Fruit fly (Drosophila melanogaster): ENCODE measurements around the gene CG7546.

CG7546 gene

dm6 chr3L:7471259-7471658 lies 39.5 kb upstream of the CG7546 start, which contains the start of gene CG8541:
CG8541 (plus strand) TSS chr3L:7471559.
- TF ChIP-seq Hr78 (GFP tag; optimal IDR thresholded peaks at IDR 0.05) (no peak), GATAd (GFP tag; optimal IDR thresholded peaks at IDR 0.05) (no peak), usp (GFP tag; optimal IDR thresholded peaks at IDR 0.05) (no peak), Hnf4 (GFP tag; optimal IDR thresholded peaks at IDR 0.05) (no peak), tai (GFP tag; optimal IDR thresholded peaks at IDR 0.05) (no peak), jim (GFP tag; optimal IDR thresholded peaks at IDR 0.05) (no peak), HLH106 (tag; optimal IDR thresholded peaks at IDR 0.05) (no peak), sv (GFP tag; optimal IDR thresholded peaks at IDR 0.05) (no peak), ey (GFP tag; optimal IDR thresholded peaks at IDR 0.05) (no peak), dl (GFP tag; optimal IDR thresholded peaks at IDR 0.05; ENCODE audit: insufficient read depth in 1 of 2, partially characterized antibody in 2 of 2) (no peak), CrebA (GFP tag; optimal IDR thresholded peaks at IDR 0.05; ENCODE audit: borderline replicate concordance) (no peak), psq (GFP tag; optimal IDR thresholded peaks at IDR 0.05) (no peak), brk (GFP tag; optimal IDR thresholded peaks at IDR 0.05) (no peak), Jra (GFP tag; optimal IDR thresholded peaks at IDR 0.05) (no peak), rgr (GFP tag; optimal IDR thresholded peaks at IDR 0.05) (no peak), Dif (GFP tag; optimal IDR thresholded peaks at IDR 0.05; ENCODE audit: partially characterized antibody) (no peak), fru (GFP tag; optimal IDR thresholded peaks at IDR 0.05) (no peak), pan (optimal IDR thresholded peaks at IDR 0.05) (no peak)

dm6 chr3L:7475270-7475669 lies 35.5 kb upstream of the CG7546 start, which contains the start of gene CG43292:
CG43292 (plus strand) TSS chr3L:7475570.
- no peak for TF ChIP-seq h (GFP tag; optimal IDR thresholded peaks at IDR 0.05)
- no peak for TF ChIP-seq fru (GFP tag; optimal IDR thresholded peaks at IDR 0.05)
- TF ChIP-seq br (GFP tag; optimal IDR thresholded peaks at IDR 0.05), result no peak
- TF ChIP-seq Hr83 (GFP tag; optimal IDR thresholded peaks at IDR 0.05; ENCODE audit: poor library complexity, severe bottlenecking), result no peak
- TF ChIP-seq usp (GFP tag; optimal IDR thresholded peaks at IDR 0.05), result no peak
- no peak for TF ChIP-seq Mio (GFP tag; optimal IDR thresholded peaks at IDR 0.05)

dm6 chr3L:7485667-7486066 lies 25.1 kb upstream of the CG7546 start, which contains the start of gene mthl6:
mthl6 (plus strand) TSS chr3L:7485967.
- TF ChIP-seq Hr83 (GFP tag; optimal IDR thresholded peaks at IDR 0.05; ENCODE audit: poor library complexity, severe bottlenecking), result no peak
- no peak for TF ChIP-seq pan (optimal IDR thresholded peaks at IDR 0.05)
- no peak for TF ChIP-seq ey (GFP tag; optimal IDR thresholded peaks at IDR 0.05)
- TF ChIP-seq brk (GFP tag; optimal IDR thresholded peaks at IDR 0.05), result no peak
- no peak for TF ChIP-seq psq (GFP tag; optimal IDR thresholded peaks at IDR 0.05)

dm6 chr3L:7491564-7491963 lies 19.2 kb upstream of the CG7546 start, which contains the start of gene Cyp316a1:
Cyp316a1 (plus strand) TSS chr3L:7491864.
- TF ChIP-seq Dif (GFP tag; optimal IDR thresholded peaks at IDR 0.05; ENCODE audit: partially characterized antibody) (no peak), HLH106 (tag; optimal IDR thresholded peaks at IDR 0.05) (no peak), Myc (optimal IDR thresholded peaks at IDR 0.05) (no peak), Hr78 (GFP tag; optimal IDR thresholded peaks at IDR 0.05) (no peak), fru (GFP tag; optimal IDR thresholded peaks at IDR 0.05) (no peak), dmrt93B (GFP tag; optimal IDR thresholded peaks at IDR 0.05) (no peak), Jra (GFP tag; optimal IDR thresholded peaks at IDR 0.05) (no peak), Sp1 (GFP tag; optimal IDR thresholded peaks at IDR 0.05) (no peak), Hnf4 (GFP tag; optimal IDR thresholded peaks at IDR 0.05) (no peak), Rel (GFP tag; optimal IDR thresholded peaks at IDR 0.05) (no peak), Rel (tag; optimal IDR thresholded peaks at IDR 0.05) (no peak), Mio (GFP tag; optimal IDR thresholded peaks at IDR 0.05) (no peak), CG9705 (GFP tag; optimal IDR thresholded peaks at IDR 0.05) (no peak), Hr83 (GFP tag; optimal IDR thresholded peaks at IDR 0.05; ENCODE audit: poor library complexity, severe bottlenecking) (no peak)

- TF ChIP-seq Sp1 (GFP tag; optimal IDR thresholded peaks at IDR 0.05) (no peak), lola (GFP tag; optimal IDR thresholded peaks at IDR 0.05) (no peak), usp (GFP tag; optimal IDR thresholded peaks at IDR 0.05) (no peak), tai (GFP tag; optimal IDR thresholded peaks at IDR 0.05) (no peak), rgr (GFP tag; optimal IDR thresholded peaks at IDR 0.05) (no peak), brk (GFP tag; optimal IDR thresholded peaks at IDR 0.05) (no peak), sage (GFP tag; optimal IDR thresholded peaks at IDR 0.05) (no peak), pan (optimal IDR thresholded peaks at IDR 0.05) (no peak), N (GFP tag; optimal IDR thresholded peaks at IDR 0.05) (no peak), foxo (GFP tag; optimal IDR thresholded peaks at IDR 0.05) (no peak), fru (GFP tag; optimal IDR thresholded peaks at IDR 0.05) (no peak), CrebA (GFP tag; optimal IDR thresholded peaks at IDR 0.05; ENCODE audit: borderline replicate concordance) (no peak), Myc (optimal IDR thresholded peaks at IDR 0.05) (no peak), Rel (GFP tag; optimal IDR thresholded peaks at IDR 0.05) (no peak), Rel (tag; optimal IDR thresholded peaks at IDR 0.05) (no peak), CG32264 (GFP tag; optimal IDR thresholded peaks at IDR 0.05) (no peak)
Measured at dm6 chr3L:7496097-7496496, 14.7 kb upstream of the CG7546 start, which contains the start of gene Cyp4d8. Cyp4d8 (minus strand) TSS chr3L:7496197.

Measured in whole organism, wandering third instar larva.